Fruit fly (Drosophila melanogaster): ENCODE results near the gene Mnt.

Mnt gene

dm6 chrX:3690631-3691030, 19.0 kb downstream of the Mnt start (continued):
- TF ChIP-seq inv (GFP tag; IDR thresholded peaks at IDR 0.05; ENCODE audit: partially characterized antibody) (no peak), Oli (tag; optimal IDR thresholded peaks at IDR 0.05) (peak; percentile 52), Doc2 (GFP tag; IDR thresholded peaks at IDR 0.05) (no peak), emc (GFP tag; optimal IDR thresholded peaks at IDR 0.05) (no peak), Scr (GFP tag; IDR thresholded peaks at IDR 0.05; ENCODE audit: partially characterized antibody) (no peak), CG10209 (GFP tag; optimal IDR thresholded peaks at IDR 0.05) (no peak), mld (GFP tag; IDR thresholded peaks at IDR 0.05; ENCODE audit: partially characterized antibody) (no peak), dpn (GFP tag; optimal IDR thresholded peaks at IDR 0.05) (peak; percentile 24 to 56), bbx (GFP tag; IDR thresholded peaks at IDR 0.05; ENCODE audit: partially characterized antibody) (no peak), Hr39 (optimal IDR thresholded peaks at IDR 0.05) (no peak), CG6765 (GFP tag; optimal IDR thresholded peaks at IDR 0.05) (no peak), Sox100B (GFP tag; optimal IDR thresholded peaks at IDR 0.05) (peak; percentile 32), CG11695 (GFP tag; IDR thresholded peaks at IDR 0.05) (peak; percentile 29; the same call in 2 of the 3 replicates), CG7372 (GFP tag; IDR thresholded peaks at IDR 0.05) (no peak), bab2 (GFP tag; optimal IDR thresholded peaks at IDR 0.05) (peak; percentile 22), Poxn (GFP tag; IDR thresholded peaks at IDR 0.05) (no peak), Bdp1 (GFP tag; optimal IDR thresholded peaks at IDR 0.05) (no peak), sr (GFP tag; IDR thresholded peaks at IDR 0.05) (no peak), CG7745 (tag; optimal IDR thresholded peaks at IDR 0.05) (no peak), MTF-1 (GFP tag; optimal IDR thresholded peaks at IDR 0.05; ENCODE audit: borderline replicate concordance) (no peak), CG7786 (GFP tag; optimal IDR thresholded peaks at IDR 0.05) (peak; percentile 33), CG4854 (GFP tag; optimal IDR thresholded peaks at IDR 0.05) (no peak), dm (GFP tag; optimal IDR thresholded peaks at IDR 0.05) (no peak), Aef1 (GFP tag; IDR thresholded peaks at IDR 0.05) (no peak), CG17568 (GFP tag; optimal IDR thresholded peaks at IDR 0.05) (no peak), ssp (GFP tag; IDR thresholded peaks at IDR 0.05) (no peak), zf30C (GFP tag; optimal IDR thresholded peaks at IDR 0.05) (no peak), hb (GFP tag; IDR thresholded peaks at IDR 0.05; ENCODE audit: partially characterized antibody) (no peak), Sry-δ (GFP tag; optimal IDR thresholded peaks at IDR 0.05) (peak; percentile 10), CG9215 (GFP tag; IDR thresholded peaks at IDR 0.05) (0 out of 2 replicates have a peak, but pooled peaks have one; percentile 8), Ptx1 (GFP tag; IDR thresholded peaks at IDR 0.05) (peak; percentile 53; the same call in 1 of the 2 replicates), CG6654 (GFP tag; optimal IDR thresholded peaks at IDR 0.05) (no peak), mirr (GFP tag; optimal IDR thresholded peaks at IDR 0.05) (no peak), CG42726 (GFP tag; IDR thresholded peaks at IDR 0.05; ENCODE audit: partially characterized antibody) (no peak), Oaz (GFP tag; IDR thresholded peaks at IDR 0.05) (no peak), sima (GFP tag; optimal IDR thresholded peaks at IDR 0.05) (no peak), Dp (GFP tag; optimal IDR thresholded peaks at IDR 0.05) (no peak), Opbp (GFP tag; IDR thresholded peaks at IDR 0.05; ENCODE audit: partially characterized antibody) (no peak), CG14860 (GFP tag; IDR thresholded peaks at IDR 0.05; ENCODE audit: partially characterized antibody) (no peak), Doc3 (GFP tag; IDR thresholded peaks at IDR 0.05; ENCODE audit: partially characterized antibody) (no peak), CG18011 (GFP tag; optimal IDR thresholded peaks at IDR 0.05) (no peak), dati (GFP tag; IDR thresholded peaks at IDR 0.05) (no peak), Dip3 (GFP tag; optimal IDR thresholded peaks at IDR 0.05) (peak; percentile 30), PHDP (tag; optimal IDR thresholded peaks at IDR 0.05) (peak; percentile 40), sd (tag; optimal IDR thresholded peaks at IDR 0.05) (peak; percentile 50), CG17802 (tag; optimal IDR thresholded peaks at IDR 0.05) (no peak), Fer2 (tag; optimal IDR thresholded peaks at IDR 0.05) (no peak), row (GFP tag; IDR thresholded peaks at IDR 0.05) (peak; percentile 83), CG32532 (GFP tag; IDR thresholded peaks at IDR 0.05) (peak; percentile 19; the same call in 1 of the 2 replicates), CG31224 (GFP tag; IDR thresholded peaks at IDR 0.05) (no peak), Dbx (GFP tag; IDR thresholded peaks at IDR 0.05) (0 out of 3 replicates have a peak, but pooled peaks have one; percentile 10)
